Worm (Caenorhabditis elegans): ENCODE measurements around the gene bus-12.

Gene bus-12

ce11 chrIV:13238943-13239861 is 16.8 kb upstream of the bus-12 start, which contains the start of gene tag-115 (continued):
- TF ChIP-seq Y53F4B.3 (GFP tag; IDR thresholded peaks at IDR 0.05) = no peak
- no peak for TF ChIP-seq nhr-120 (GFP tag; IDR thresholded peaks at IDR 0.05)
- no peak for TF ChIP-seq F37B4.10 (GFP tag; IDR thresholded peaks at IDR 0.05)
- TF ChIP-seq die-1 (tag; optimal IDR thresholded peaks at IDR 0.05) = peak; percentile 63
- peak; percentile 23 for TF ChIP-seq ama-1 (optimal IDR thresholded peaks at IDR 0.05)
- TF ChIP-seq ama-1 (GFP tag; optimal IDR thresholded peaks at IDR 0.05) = peak; percentile 86 to 94
- TF ChIP-seq nfya-2 (GFP tag; IDR thresholded peaks at IDR 0.05) = no peak
- no peak for TF ChIP-seq egl-44 (GFP tag; IDR thresholded peaks at IDR 0.05)
- TF ChIP-seq snpc-4 (GFP tag; optimal IDR thresholded peaks at IDR 0.05) = peak; percentile 83
- peak in 3 of 4 experiments; percentile 56 to 69 (median 64) for TF ChIP-seq snpc-4 (tag; optimal IDR thresholded peaks at IDR 0.05)
- no peak for TF ChIP-seq him-1 (tag; optimal IDR thresholded peaks at IDR 0.05)
- TF ChIP-seq ztf-25 (GFP tag; IDR thresholded peaks at IDR 0.05) = no peak
- no peak for TF ChIP-seq nhr-27 (tag; optimal IDR thresholded peaks at IDR 0.05)
- TF ChIP-seq bed-2 (GFP tag; IDR thresholded peaks at IDR 0.05) = no peak
- TF ChIP-seq ztf-18 (tag; optimal IDR thresholded peaks at IDR 0.05) = peak; percentile 16
- peak; percentile 70 for TF ChIP-seq ekl-4 (GFP tag; IDR thresholded peaks at IDR 0.05)
- peak; percentile 21 for TF ChIP-seq B0261.1 (tag; optimal IDR thresholded peaks at IDR 0.05)
- peak; percentile 20 for TF ChIP-seq lin-40 (tag; optimal IDR thresholded peaks at IDR 0.05)
- no peak for TF ChIP-seq F22D6.2 (tag; optimal IDR thresholded peaks at IDR 0.05)
- TF ChIP-seq xnd-1 (tag; optimal IDR thresholded peaks at IDR 0.05) = peak; percentile 54
- no peak; the same call in 1 of the 2 replicates for TF ChIP-seq madf-8 (GFP tag; conservative IDR thresholded peaks at IDR 0.05)
- peak; percentile 75 for TF ChIP-seq dox-1 (GFP tag; IDR thresholded peaks at IDR 0.05)
- TF ChIP-seq attf-3 (GFP tag; conservative IDR thresholded peaks at IDR 0.05) = no peak
- peak; percentile 69 for TF ChIP-seq tbp1 (GFP tag; optimal IDR thresholded peaks at IDR 0.05)
- TF ChIP-seq gei-17 (GFP tag; optimal IDR thresholded peaks at IDR 0.05) = no peak
- TF ChIP-seq hsf-1 (GFP tag; IDR thresholded peaks at IDR 0.05) = peak; percentile 69; the same call in 1 of the 2 replicates
- TF ChIP-seq attf-6 (GFP tag; IDR thresholded peaks at IDR 0.05) = peak; percentile 91
- TF ChIP-seq zfh-2 (GFP tag; conservative IDR thresholded peaks at IDR 0.05) = no peak
- TF ChIP-seq hlh-26 (GFP tag; conservative IDR thresholded peaks at IDR 0.05) = no peak
- no peak for TF ChIP-seq ztf-26 (tag; optimal IDR thresholded peaks at IDR 0.05)
- TF ChIP-seq mes-4 (tag; optimal IDR thresholded peaks at IDR 0.05) = peak; percentile 49
- peak; percentile 53; the same call in 1 of the 2 replicates for TF ChIP-seq Y53G8AR.9 (GFP tag; conservative IDR thresholded peaks at IDR 0.05)
- TF ChIP-seq repo-1 (tag; optimal IDR thresholded peaks at IDR 0.05) = peak; percentile 65
- TF ChIP-seq ceh-40 (GFP tag; IDR thresholded peaks at IDR 0.05) = no peak
- no peak for TF ChIP-seq sea-2 (GFP tag; IDR thresholded peaks at IDR 0.05)
- TF ChIP-seq dpff-1 (tag; optimal IDR thresholded peaks at IDR 0.05) = no peak
- TF ChIP-seq ztf-6 (GFP tag; IDR thresholded peaks at IDR 0.05) = no peak
- peak; percentile 41 for TF ChIP-seq mxl-1 (tag; optimal IDR thresholded peaks at IDR 0.05)
- peak; percentile 19 for TF ChIP-seq F10E7.11 (tag; optimal IDR thresholded peaks at IDR 0.05)
- TF ChIP-seq F39B2.1 (GFP tag; IDR thresholded peaks at IDR 0.05) = peak; percentile 80; the same call in 1 of the 2 replicates
- TF ChIP-seq hrde-1 (tag; optimal IDR thresholded peaks at IDR 0.05; ENCODE audit: borderline replicate concordance) = peak; percentile 98
- TF ChIP-seq lin-54 (GFP tag; optimal IDR thresholded peaks at IDR 0.05) = peak; percentile 92
- peak; percentile 94 for TF ChIP-seq snpc-1.3 (tag; optimal IDR thresholded peaks at IDR 0.05; ENCODE audit: insufficient read depth)
- peak; percentile 64 for TF ChIP-seq Y95B8A.8 (GFP tag; IDR thresholded peaks at IDR 0.05)
- TF ChIP-seq mel-28 (tag; optimal IDR thresholded peaks at IDR 0.05; ENCODE audit: borderline replicate concordance) = no peak
- TF ChIP-seq nhr-90 (tag; optimal IDR thresholded peaks at IDR 0.05) = peak; percentile 1
- TF ChIP-seq rcor-1 (GFP tag; IDR thresholded peaks at IDR 0.05) = peak; percentile 50
- peak; percentile 80 for TF ChIP-seq madf-6 (GFP tag; IDR thresholded peaks at IDR 0.05)

All from whole organism, young adult.